Fruit fly (Drosophila melanogaster) whole organism: Measurements from ENCODE around the gene CG43246.

Experiments
- CG8478 ChIP-seq: fragments of >200 bp; optimal IDR thresholded peaks from 2 replicates; lab custom pipeline; 2018; ENCODE audit warnings: inconsistent platforms
- Dll ChIP-seq: fragments of >200 bp; optimal IDR thresholded peaks from 2 replicates; lab custom pipeline; 2017
- EcR ChIP-seq, 2 experiments: fragments of >200 bp; optimal IDR thresholded peaks; 2 replicates each; lab custom pipeline; 2017; ENCODE audit warnings: missing biosample characterization in 2 of 2, missing genetic modification characterization in 2 of 2, missing genetic modification reagents in 2 of 2
- pan ChIP-seq: fragments of >200 bp; optimal IDR thresholded peaks from 2 replicates; lab custom pipeline; 2017
- usp ChIP-seq: fragments of >200 bp; optimal IDR thresholded peaks from 2 replicates; lab custom pipeline; 2017; ENCODE audit warnings: missing biosample characterization, missing genetic modification characterization, mixed read lengths

dm6 chr3L:14544987-14545943 is 8.8 kb downstream of the CG43246 start:
- TF ChIP-seq Dll (no peak), EcR (GFP tag; optimal IDR thresholded peaks at IDR 0.05; lab: Kevin White, UChicago) (no peak), CG8478 (lab: Kevin White, UChicago) (no peak), usp (GFP tag; lab: Kevin White, UChicago) (no peak), pan (lab: Kevin White, UChicago) (no peak)
